Fruit fly (Drosophila melanogaster) whole organism: ENCODE measurements around the gene Ir68a.

Experiments
- CG8478 ChIP-seq: fragments of >200 bp; optimal IDR thresholded peaks from 2 replicates; lab custom pipeline; 2018; ENCODE audit warnings: inconsistent platforms
- Dll ChIP-seq: fragments of >200 bp; optimal IDR thresholded peaks from 2 replicates; lab custom pipeline; 2017
- EcR ChIP-seq, 2 experiments: fragments of >200 bp; optimal IDR thresholded peaks; 2 replicates each; lab custom pipeline; 2017; ENCODE audit warnings: missing biosample characterization in 2 of 2, missing genetic modification characterization in 2 of 2, missing genetic modification reagents in 2 of 2
- pan ChIP-seq: fragments of >200 bp; optimal IDR thresholded peaks from 2 replicates; lab custom pipeline; 2017
- psq ChIP-seq: fragments of >200 bp; optimal IDR thresholded peaks from 2 replicates; lab custom pipeline; 2017
- usp ChIP-seq: fragments of >200 bp; optimal IDR thresholded peaks from 2 replicates; lab custom pipeline; 2017; ENCODE audit warnings: missing biosample characterization, missing genetic modification characterization, mixed read lengths

The Ir68a gene

DNA sequence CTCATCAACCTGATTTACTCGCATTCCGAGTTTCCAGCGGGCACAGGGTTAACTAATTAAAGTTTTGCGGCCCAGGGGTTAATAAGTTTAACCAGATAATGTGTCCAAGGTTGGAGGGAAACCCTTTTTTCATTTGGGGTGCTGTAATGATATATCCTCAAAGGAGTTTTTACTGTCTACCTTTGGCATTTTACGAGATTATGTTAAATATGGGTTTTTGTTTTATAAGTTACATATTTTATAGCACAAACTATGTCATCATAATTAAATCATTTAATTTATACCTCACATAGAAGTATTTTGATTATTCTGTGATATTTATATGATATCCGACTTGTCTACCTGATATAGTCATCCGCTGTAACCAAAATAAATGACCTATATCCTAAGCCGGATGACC, at the start of gene Ir68a:
Gene Ir68a, minus strand, starts transcription at position 101 of the 400 bp plus-strand sequence.
- TF ChIP-seq CG8478 (lab: Kevin White, UChicago) (no peak), Dll (no peak), pan (lab: Kevin White, UChicago) (no peak), psq (lab: Kevin White, UChicago) (no peak)

dm6 chr3L:11285066-11285465, 49.0 kb upstream of the Ir68a start:
- TF ChIP-seq EcR (GFP tag; optimal IDR thresholded peaks at IDR 0.05; lab: Kevin White, UChicago) (no peak), usp (GFP tag; lab: Kevin White, UChicago) (no peak), psq (lab: Kevin White, UChicago) (no peak), Dll (no peak), CG8478 (lab: Kevin White, UChicago) (no peak)

dm6 chr3L:11284091-11285023, 48.3 kb upstream of the Ir68a start:
- no peak for TF ChIP-seq Dll
- no peak for TF ChIP-seq psq (lab: Kevin White, UChicago)
- no peak for TF ChIP-seq pan (lab: Kevin White, UChicago)
- no peak for TF ChIP-seq usp (GFP tag; lab: Kevin White, UChicago)
- no peak for TF ChIP-seq CG8478 (lab: Kevin White, UChicago)

DNA sequence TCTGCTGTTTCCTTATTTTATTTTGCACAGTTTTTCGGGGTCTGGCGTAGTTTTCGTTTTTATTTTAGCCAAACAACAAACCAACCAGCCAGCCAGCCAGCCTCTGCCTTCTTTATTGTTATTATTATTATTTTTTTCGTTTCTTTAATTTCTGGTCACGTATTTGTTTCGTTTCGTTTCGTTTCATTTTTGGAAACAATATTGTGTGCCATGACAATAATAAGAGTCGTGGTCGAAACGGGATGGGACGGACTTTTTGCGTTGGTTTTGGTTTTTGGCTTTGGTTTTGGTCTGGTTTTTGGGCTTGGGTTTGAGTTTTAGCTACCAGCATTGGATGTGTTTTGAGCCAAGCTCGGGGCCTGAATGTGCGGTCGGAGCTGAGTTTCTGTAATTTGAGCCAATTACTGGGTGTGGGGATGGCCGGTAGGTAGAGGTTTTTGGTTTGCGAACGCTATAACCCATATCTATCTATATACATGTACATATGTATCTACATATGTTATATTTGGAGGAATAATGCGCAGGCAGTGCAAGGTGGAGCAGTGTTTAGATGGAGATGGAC, 44.6 kb upstream of the Ir68a start:
- TF ChIP-seq EcR (GFP tag; optimal IDR thresholded peaks at IDR 0.05; lab: Kevin White, UChicago) (no peak), CG8478 (lab: Kevin White, UChicago) (no peak), psq (lab: Kevin White, UChicago) (no peak), Dll (no peak), pan (lab: Kevin White, UChicago) (no peak), usp (GFP tag; lab: Kevin White, UChicago) (no peak)

dm6 chr3L:11279321-11279827, 43.4 kb upstream of the Ir68a start:
- TF ChIP-seq usp (GFP tag; lab: Kevin White, UChicago), result no peak
- TF ChIP-seq CG8478 (lab: Kevin White, UChicago), result no peak
- TF ChIP-seq EcR (GFP tag; optimal IDR thresholded peaks at IDR 0.05; lab: Kevin White, UChicago), result no peak
- no peak for TF ChIP-seq pan (lab: Kevin White, UChicago)
- no peak for TF ChIP-seq Dll
- TF ChIP-seq psq (lab: Kevin White, UChicago), result no peak

DNA sequence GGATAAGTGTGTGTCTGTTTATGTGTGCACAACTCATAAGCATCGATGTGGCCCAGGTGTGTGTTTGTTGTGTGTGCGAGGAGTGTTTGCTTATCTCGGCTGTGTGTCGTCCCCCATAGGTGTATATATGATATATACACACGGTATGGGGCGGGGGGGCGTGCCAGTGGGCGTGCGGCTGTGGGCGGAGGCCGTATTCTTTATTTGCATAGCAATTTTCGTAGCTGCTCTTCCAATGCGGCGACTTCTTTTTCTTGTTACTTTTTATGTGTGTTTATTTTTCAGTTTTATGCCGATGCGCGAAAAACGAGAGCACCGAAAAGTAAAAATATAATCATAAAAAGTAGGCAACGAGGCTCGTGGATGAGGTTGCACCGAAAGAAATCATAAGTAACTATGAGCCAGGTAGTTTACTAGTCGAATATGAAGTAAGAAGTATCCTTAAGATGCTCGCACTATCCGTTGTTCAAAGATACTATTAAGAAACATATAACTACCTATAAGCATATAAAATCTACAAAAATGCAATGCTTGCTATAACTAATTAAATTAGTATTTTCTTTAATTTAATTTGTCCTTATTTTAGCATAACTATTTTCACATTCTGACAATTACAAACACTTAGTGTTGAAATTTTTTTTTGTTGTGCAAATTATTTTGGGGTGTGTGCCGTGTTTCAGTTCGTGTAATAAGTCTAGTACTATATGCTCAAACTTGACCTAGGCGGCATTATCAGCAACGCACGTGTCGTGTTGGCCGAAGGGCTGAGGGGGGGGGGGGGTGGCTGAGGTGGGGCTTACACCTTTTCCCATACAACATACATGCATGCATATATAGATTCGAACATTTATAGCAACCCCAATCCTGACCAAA, 42.7 kb upstream of the Ir68a start:
- TF ChIP-seq CG8478 (lab: Kevin White, UChicago), result no peak
- TF ChIP-seq EcR (GFP tag; optimal IDR thresholded peaks at IDR 0.05; lab: Kevin White, UChicago), result no peak
- no peak for TF ChIP-seq pan (lab: Kevin White, UChicago)
- TF ChIP-seq psq (lab: Kevin White, UChicago), result no peak
- no peak for TF ChIP-seq usp (GFP tag; lab: Kevin White, UChicago)
- TF ChIP-seq Dll, result no peak

- TF ChIP-seq usp (GFP tag; lab: Kevin White, UChicago), result no peak
Observed at dm6 chr3L:11276020-11276419, 40.0 kb upstream of the Ir68a start.

dm6 chr3L:11274142-11274672, 38.2 kb upstream of the Ir68a start:
- no peak for TF ChIP-seq pan (lab: Kevin White, UChicago)
- TF ChIP-seq EcR (GFP tag; optimal IDR thresholded peaks at IDR 0.05; lab: Kevin White, UChicago), result no peak
- TF ChIP-seq psq (lab: Kevin White, UChicago), result no peak
- no peak for TF ChIP-seq Dll
- TF ChIP-seq CG8478 (lab: Kevin White, UChicago), result no peak
- no peak for TF ChIP-seq usp (GFP tag; lab: Kevin White, UChicago)

- TF ChIP-seq usp (GFP tag; lab: Kevin White, UChicago) (no peak), pan (lab: Kevin White, UChicago) (no peak), EcR (GFP tag; optimal IDR thresholded peaks at IDR 0.05; lab: Kevin White, UChicago) (no peak), psq (lab: Kevin White, UChicago) (no peak), Dll (no peak)
Observed at dm6 chr3L:11273444-11274141, 37.6 kb upstream of the Ir68a start.

dm6 chr3L:11273013-11273343, 37.0 kb upstream of the Ir68a start:
- TF ChIP-seq Dll (no peak), EcR (GFP tag; optimal IDR thresholded peaks at IDR 0.05; lab: Kevin White, UChicago) (no peak), psq (lab: Kevin White, UChicago) (no peak), pan (lab: Kevin White, UChicago) (no peak), usp (GFP tag; lab: Kevin White, UChicago) (no peak), CG8478 (lab: Kevin White, UChicago) (no peak)
